Worm (Caenorhabditis elegans) whole organism, midembryonic: ENCODE measurements around the gene F13A7.12.

ENCODE experiments used
- T22C8.4 ChIP-seq: fragments of 200-800 bp; sonication (Bioruptor generic); IDR thresholded peaks from 2 replicates; pipeline ENCODE4 v1.3.6; 2022; ENCODE audit warnings: missing genetic modification characterization, missing compliant biosample characterization
- cog-1 ChIP-seq: sonication (generic microtip); optimal IDR thresholded peaks from 2 replicates; lab custom pipeline; 2016; ENCODE audit warnings: missing genetic modification characterization, missing compliant biosample characterization
- flt-1 ChIP-seq: fragments of 200-800 bp; sonication (Bioruptor generic); IDR thresholded peaks from 2 replicates; pipeline ENCODE4 v1.3.6; 2022; ENCODE audit warnings: missing genetic modification characterization, missing compliant biosample characterization
- klf-2 ChIP-seq: fragments of 200-800 bp; sonication (Bioruptor generic); conservative IDR thresholded peaks from 2 replicates; pipeline ENCODE4 v1.3.6; 2022; ENCODE audit warnings: missing genetic modification reagents, missing genetic modification characterization, missing compliant biosample characterization
- med-1 ChIP-seq: sonication (generic microtip); optimal IDR thresholded peaks from 2 replicates; lab custom pipeline; 2017; ENCODE audit warnings: missing genetic modification characterization, mild to moderate bottlenecking, missing compliant biosample characterization, antibody characterized with exemption, missing genetic modification reagents; ENCODE audit not compliant: insufficient read depth
- ref-1 ChIP-seq: fragments of 200-800 bp; sonication (Bioruptor generic); conservative IDR thresholded peaks from 2 replicates; pipeline ENCODE4 v1.3.6; 2022; ENCODE audit warnings: missing genetic modification reagents, missing genetic modification characterization, missing compliant biosample characterization
- tab-1 ChIP-seq: fragments of 200-800 bp; sonication (Bioruptor generic); IDR thresholded peaks from 2 replicates; pipeline ENCODE4 v1.3.6; 2022; ENCODE audit warnings: missing genetic modification characterization, missing compliant biosample characterization
- ztf-23 ChIP-seq: fragments of 200-800 bp; sonication (Bioruptor generic); IDR thresholded peaks from 2 replicates; pipeline ENCODE4 v1.3.6; 2022; ENCODE audit warnings: missing genetic modification reagents, missing genetic modification characterization, missing compliant biosample characterization
- ztf-29 ChIP-seq: fragments of 200-800 bp; sonication (Bioruptor generic); IDR thresholded peaks from 2 replicates; pipeline ENCODE4 v1.3.6; 2022; ENCODE audit warnings: missing genetic modification reagents, missing genetic modification characterization, missing compliant biosample characterization

- TF ChIP-seq cog-1 (tag; lab: Kevin White, UChicago) (no peak), ztf-23 (no peak), T22C8.4 (GFP tag; lab: Robert Waterston, UW) (no peak), flt-1 (no peak), med-1 (GFP tag; lab: Kevin White, UChicago) (no peak), ref-1 (GFP tag; lab: Robert Waterston, UW) (no peak), klf-2 (no peak), ztf-29 (GFP tag; lab: Robert Waterston, UW) (no peak), tab-1 (no peak)
Measured at ce11 chrV:16395131-16395530, 708 bp upstream of the F13A7.12 start, which contains the start of gene F13A7.11.
